Fruit fly (Drosophila melanogaster): ENCODE measurements around the gene dpr16.

Gene dpr16

DNA sequence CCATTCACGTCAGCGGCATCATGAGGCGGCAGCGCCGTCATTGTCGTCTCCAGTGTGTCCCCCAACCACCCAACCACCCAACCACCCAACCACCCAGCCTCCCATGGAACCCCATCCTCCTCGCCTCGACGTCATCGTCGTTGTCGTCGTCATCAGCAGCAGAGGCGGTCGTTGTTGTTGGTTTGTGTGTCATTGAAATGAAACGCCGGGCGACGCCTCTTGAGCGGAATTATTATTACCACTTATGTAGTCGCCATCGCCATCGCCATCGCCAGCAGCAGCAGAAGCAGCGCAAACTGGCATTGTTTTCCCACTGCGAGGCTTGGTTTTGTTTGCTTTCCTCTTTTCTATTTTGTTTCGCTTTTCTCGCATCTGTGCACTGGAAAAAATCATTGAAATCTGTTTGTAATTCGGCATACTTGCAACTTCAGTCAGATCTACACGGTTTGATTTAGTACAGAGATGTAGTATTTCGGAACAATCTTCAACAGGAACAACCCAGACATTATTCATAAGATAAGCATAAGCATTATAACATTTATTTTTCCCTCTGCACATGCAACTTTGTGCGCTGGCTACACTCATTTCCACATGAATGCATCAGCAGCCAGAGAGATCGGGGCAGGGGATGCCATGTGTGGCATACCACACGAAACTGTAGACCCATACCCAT, 37.8 kb upstream of the dpr16 start (continued):
- peak; percentile 95 for TF ChIP-seq PHDP (tag; optimal IDR thresholded peaks at IDR 0.05)
- TF ChIP-seq CG13424 (tag; optimal IDR thresholded peaks at IDR 0.05): peak; percentile 93
- TF ChIP-seq HLHmδ (GFP tag; optimal IDR thresholded peaks at IDR 0.05): peak; percentile 10
- TF ChIP-seq nau (GFP tag; optimal IDR thresholded peaks at IDR 0.05): peak; percentile 94
- TF ChIP-seq ind (GFP tag; optimal IDR thresholded peaks at IDR 0.05): peak; percentile 93
- peak; percentile 92 for TF ChIP-seq CG14667 (GFP tag; IDR thresholded peaks at IDR 0.05)
- TF ChIP-seq Sox102F (GFP tag; optimal IDR thresholded peaks at IDR 0.05): peak; percentile 99
- TF ChIP-seq Hr3 (GFP tag; optimal IDR thresholded peaks at IDR 0.05): peak; percentile 97
- no peak for TF ChIP-seq CG13287 (GFP tag; IDR thresholded peaks at IDR 0.05; ENCODE audit: partially characterized antibody)
- peak; percentile 98 for TF ChIP-seq CG16815 (GFP tag; optimal IDR thresholded peaks at IDR 0.05)
- peak; percentile 99 for TF ChIP-seq CG31441 (GFP tag; IDR thresholded peaks at IDR 0.05)
- TF ChIP-seq CHES-1-like (GFP tag; optimal IDR thresholded peaks at IDR 0.05): peak; percentile 97
- TF ChIP-seq psq (GFP tag; optimal IDR thresholded peaks at IDR 0.05): peak; percentile 97
- TF ChIP-seq grn (GFP tag; optimal IDR thresholded peaks at IDR 0.05): peak; percentile 77
- TF ChIP-seq crp (GFP tag; optimal IDR thresholded peaks at IDR 0.05): peak; percentile 49 to 68
- peak; percentile 74 for TF ChIP-seq Ada2b (GFP tag; IDR thresholded peaks at IDR 0.05)
- TF ChIP-seq CG11504 (tag; optimal IDR thresholded peaks at IDR 0.05): peak; percentile 96
- peak; percentile 73 for TF ChIP-seq caup (GFP tag; optimal IDR thresholded peaks at IDR 0.05; ENCODE audit: severe bottlenecking)
- peak; percentile 71 for TF ChIP-seq Meics (GFP tag; optimal IDR thresholded peaks at IDR 0.05)
- peak; percentile 87 for TF ChIP-seq CG18599 (GFP tag; optimal IDR thresholded peaks at IDR 0.05)
- peak; percentile 98 for TF ChIP-seq Chrac-16 (GFP tag; optimal IDR thresholded peaks at IDR 0.05)
- TF ChIP-seq dysf (GFP tag; IDR thresholded peaks at IDR 0.05): peak; percentile 90
- TF ChIP-seq CG4282 (GFP tag; optimal IDR thresholded peaks at IDR 0.05): peak; percentile 84
- peak; percentile 98 for TF ChIP-seq twi (tag; optimal IDR thresholded peaks at IDR 0.05)
- TF ChIP-seq CG16779 (GFP tag; IDR thresholded peaks at IDR 0.05): no peak
- peak; percentile 100 for TF ChIP-seq sens (GFP tag)
- peak; percentile 91 for TF ChIP-seq ems (GFP tag; optimal IDR thresholded peaks at IDR 0.05)
- peak; percentile 94 for TF ChIP-seq TFAM (GFP tag; optimal IDR thresholded peaks at IDR 0.05)
- TF ChIP-seq gce (GFP tag; IDR thresholded peaks at IDR 0.05): peak; percentile 96
- peak; percentile 75 for TF ChIP-seq sr (GFP tag; IDR thresholded peaks at IDR 0.05)
- peak; percentile 93 for TF ChIP-seq Nf-YA (GFP tag; IDR thresholded peaks at IDR 0.05)
- peak; percentile 95 for TF ChIP-seq CG2678 (tag; optimal IDR thresholded peaks at IDR 0.05)
- TF ChIP-seq CG18764 (GFP tag; optimal IDR thresholded peaks at IDR 0.05): peak; percentile 97
- TF ChIP-seq CG10431 (GFP tag; optimal IDR thresholded peaks at IDR 0.05): peak; percentile 91
- TF ChIP-seq CG5180 (GFP tag; optimal IDR thresholded peaks at IDR 0.05): peak; percentile 83
- no peak for TF ChIP-seq BEAF-32 (GFP tag; optimal IDR thresholded peaks at IDR 0.05)
- peak; percentile 64 for TF ChIP-seq gcm2 (GFP tag; optimal IDR thresholded peaks at IDR 0.05)
- no peak for TF ChIP-seq Dref (GFP tag; IDR thresholded peaks at IDR 0.05)
- peak; percentile 64 for TF ChIP-seq CG9797 (GFP tag; optimal IDR thresholded peaks at IDR 0.05)
- TF ChIP-seq CG12219 (GFP tag; optimal IDR thresholded peaks at IDR 0.05): peak; percentile 98
- TF ChIP-seq peb (GFP tag; IDR thresholded peaks at IDR 0.05): peak; percentile 95
- peak; percentile 97 for TF ChIP-seq pb (GFP tag; optimal IDR thresholded peaks at IDR 0.05)
- TF ChIP-seq ara (GFP tag; IDR thresholded peaks at IDR 0.05): peak; percentile 99
- TF ChIP-seq HmgZ (tag; optimal IDR thresholded peaks at IDR 0.05): peak; percentile 83
- peak; percentile 97 for TF ChIP-seq Drgx (GFP tag; IDR thresholded peaks at IDR 0.05)
- TF ChIP-seq Hmx (GFP tag; optimal IDR thresholded peaks at IDR 0.05): peak; percentile 25
- TF ChIP-seq gcm (GFP tag; optimal IDR thresholded peaks at IDR 0.05): peak; percentile 98
- TF ChIP-seq crc (GFP tag; optimal IDR thresholded peaks at IDR 0.05): peak; percentile 93
- peak; percentile 69 for TF ChIP-seq pho (GFP tag; optimal IDR thresholded peaks at IDR 0.05)
- peak; percentile 50 for TF ChIP-seq CG6854 (GFP tag; optimal IDR thresholded peaks at IDR 0.05)

All from whole organism, embryonic.